Worm (Caenorhabditis elegans): ENCODE results near the gene mig-5.
A peak's percentile ranks its signal among the peaks of the same experiment; 100 is the strongest.

The mig-5 gene

ce11 chrII:8225347-8225746 lies 40.5 kb upstream of the mig-5 start:
- TF ChIP-seq ceh-31 (tag; optimal IDR thresholded peaks at IDR 0.05): no peak
- TF ChIP-seq tbx-7 (tag; optimal IDR thresholded peaks at IDR 0.05): no peak
- no peak for TF ChIP-seq nfya-1 (tag; optimal IDR thresholded peaks at IDR 0.05)
- TF ChIP-seq ttx-3 (tag; optimal IDR thresholded peaks at IDR 0.05): no peak
- no peak for TF ChIP-seq nhr-232 (tag; optimal IDR thresholded peaks at IDR 0.05)
- no peak for TF ChIP-seq ceh-45 (GFP tag; IDR thresholded peaks at IDR 0.05)
- TF ChIP-seq eyg-1 (tag; optimal IDR thresholded peaks at IDR 0.05): no peak
- TF ChIP-seq C08G9.2 (tag; optimal IDR thresholded peaks at IDR 0.05): no peak
- no peak for TF ChIP-seq fkh-10 (GFP tag; optimal IDR thresholded peaks at IDR 0.05)
- TF ChIP-seq ahr-1 (tag; optimal IDR thresholded peaks at IDR 0.05): no peak
- TF ChIP-seq pqm-1 (tag; optimal IDR thresholded peaks at IDR 0.05): no peak
- TF ChIP-seq ztf-16 (tag; optimal IDR thresholded peaks at IDR 0.05): no peak
- TF ChIP-seq lin-11 (tag; optimal IDR thresholded peaks at IDR 0.05): no peak
- TF ChIP-seq che-1 (tag; optimal IDR thresholded peaks at IDR 0.05): no peak

- TF ChIP-seq Y22D7AL.16 (tag; optimal IDR thresholded peaks at IDR 0.05): no peak
- TF ChIP-seq sdc-2 (tag; optimal IDR thresholded peaks at IDR 0.05): no peak
- TF ChIP-seq hlh-13 (GFP tag; optimal IDR thresholded peaks at IDR 0.05): no peak
- TF ChIP-seq hlh-8 (tag; optimal IDR thresholded peaks at IDR 0.05): no peak
- no peak for TF ChIP-seq nhr-11 (tag; optimal IDR thresholded peaks at IDR 0.05)
- no peak for TF ChIP-seq C38D4.7 (GFP tag; optimal IDR thresholded peaks at IDR 0.05)
- TF ChIP-seq T23F11.4 (GFP tag; optimal IDR thresholded peaks at IDR 0.05): no peak
- TF ChIP-seq tbx-2 (tag; optimal IDR thresholded peaks at IDR 0.05): no peak
Measured at ce11 chrII:8224623-8225022, 39.8 kb upstream of the mig-5 start.

ce11 chrII:8223945-8224344 lies 39.1 kb upstream of the mig-5 start:
- TF ChIP-seq K09A11.1 (tag; optimal IDR thresholded peaks at IDR 0.05; ENCODE audit: insufficient read depth) (no peak), ceh-14 (tag; optimal IDR thresholded peaks at IDR 0.05) (no peak), npax-4 (tag; optimal IDR thresholded peaks at IDR 0.05) (no peak), ceh-2 (tag; optimal IDR thresholded peaks at IDR 0.05) (no peak), K02D7.2 (tag; optimal IDR thresholded peaks at IDR 0.05) (no peak)

- no peak for TF ChIP-seq ceh-22 (tag; optimal IDR thresholded peaks at IDR 0.05)
- TF ChIP-seq pha-4 (tag; optimal IDR thresholded peaks at IDR 0.05): no peak
- TF ChIP-seq K02D7.2 (tag; optimal IDR thresholded peaks at IDR 0.05): no peak
- TF ChIP-seq mec-3 (tag; optimal IDR thresholded peaks at IDR 0.05; ENCODE audit: borderline replicate concordance): no peak
- peak; percentile 32; the same call in 1 of the 2 replicates for TF ChIP-seq sox-2 (GFP tag; IDR thresholded peaks at IDR 0.05)
- TF ChIP-seq nhr-232 (tag; optimal IDR thresholded peaks at IDR 0.05): no peak
- no peak for TF ChIP-seq ceh-48 (tag; optimal IDR thresholded peaks at IDR 0.05)
- no peak for TF ChIP-seq unc-42 (tag; optimal IDR thresholded peaks at IDR 0.05)
- TF ChIP-seq tbx-7 (tag; optimal IDR thresholded peaks at IDR 0.05): no peak
- no peak for TF ChIP-seq npax-4 (tag; optimal IDR thresholded peaks at IDR 0.05)
- TF ChIP-seq elt-2 (tag; optimal IDR thresholded peaks at IDR 0.05): no peak
- TF ChIP-seq dve-1 (tag; optimal IDR thresholded peaks at IDR 0.05): no peak
- TF ChIP-seq sdc-2 (tag; optimal IDR thresholded peaks at IDR 0.05): no peak
- no peak for TF ChIP-seq ceh-2 (tag; optimal IDR thresholded peaks at IDR 0.05)
- peak; percentile 87 for TF ChIP-seq pax-1 (tag; optimal IDR thresholded peaks at IDR 0.05)
- TF ChIP-seq ceh-31 (tag; optimal IDR thresholded peaks at IDR 0.05): peak; percentile 59
- TF ChIP-seq T23F11.4 (GFP tag; optimal IDR thresholded peaks at IDR 0.05): no peak
- TF ChIP-seq eyg-1 (tag; optimal IDR thresholded peaks at IDR 0.05): no peak
- TF ChIP-seq che-1 (tag; optimal IDR thresholded peaks at IDR 0.05): no peak
- TF ChIP-seq pag-3 (tag; optimal IDR thresholded peaks at IDR 0.05; ENCODE audit: borderline replicate concordance): no peak
- TF ChIP-seq sox-4 (tag; optimal IDR thresholded peaks at IDR 0.05): no peak
- TF ChIP-seq C38D4.7 (GFP tag; optimal IDR thresholded peaks at IDR 0.05): no peak
- no peak for TF ChIP-seq F13H6.1 (tag; optimal IDR thresholded peaks at IDR 0.05)
- no peak for TF ChIP-seq C08G9.2 (tag; optimal IDR thresholded peaks at IDR 0.05)
Measured at ce11 chrII:8223422-8223821, 38.6 kb upstream of the mig-5 start.
